Fruit fly (Drosophila melanogaster) whole organism, embryonic: ENCODE results near the gene natalisin.

Source experiments
- CG10979 ChIP-seq: fragments of 200-800 bp; sonication (Bioruptor generic); optimal IDR thresholded peaks from 2 replicates; lab custom pipeline; 2018; ENCODE audit warnings: missing biosample characterization, mild to moderate bottlenecking, missing genetic modification characterization, moderate library complexity
- CG12071 ChIP-seq: fragments of 200-800 bp; sonication (Bioruptor generic); optimal IDR thresholded peaks from 3 replicates; lab custom pipeline; 2018; ENCODE audit warnings: missing biosample characterization, mild to moderate bottlenecking, missing genetic modification characterization
- CG12219 ChIP-seq: fragments of 200-800 bp; sonication (Bioruptor generic); optimal IDR thresholded peaks from 3 replicates; lab custom pipeline; 2018; ENCODE audit warnings: missing biosample characterization, mild to moderate bottlenecking, missing genetic modification characterization
- CG12744 ChIP-seq: fragments of 200-800 bp; sonication (Bioruptor generic); optimal IDR thresholded peaks from 2 replicates; lab custom pipeline; 2016; ENCODE audit warnings: missing biosample characterization, missing genetic modification characterization
- CG13894 ChIP-seq: fragments of 200-800 bp; sonication (Bioruptor generic); optimal IDR thresholded peaks from 3 replicates; lab custom pipeline; 2018; ENCODE audit warnings: missing biosample characterization, mild to moderate bottlenecking, missing genetic modification characterization, moderate library complexity
- CG15269 ChIP-seq: fragments of 200-800 bp; sonication (Bioruptor generic); optimal IDR thresholded peaks from 2 replicates; lab custom pipeline; 2018; ENCODE audit warnings: missing biosample characterization, mild to moderate bottlenecking, missing genetic modification characterization, moderate library complexity
- CG18599 ChIP-seq: fragments of 200-800 bp; sonication (Bioruptor generic); optimal IDR thresholded peaks from 3 replicates; lab custom pipeline; 2017; ENCODE audit warnings: missing biosample characterization, missing genetic modification characterization, mild to moderate bottlenecking, moderate library complexity, missing genetic modification reagents
- CG2712 ChIP-seq: fragments of 200-800 bp; optimal IDR thresholded peaks from 3 replicates; lab custom pipeline; 2019; ENCODE audit warnings: missing biosample characterization, mild to moderate bottlenecking, missing genetic modification characterization, moderate library complexity
- CG2875 ChIP-seq: fragments of 200-800 bp; sonication (Bioruptor generic); optimal IDR thresholded peaks from 2 replicates; lab custom pipeline; 2017; ENCODE audit warnings: missing biosample characterization, mild to moderate bottlenecking, missing genetic modification characterization, missing genetic modification reagents
- CG31441 ChIP-seq: fragments of 200-800 bp; sonication (Bioruptor generic); IDR thresholded peaks from 2 replicates; pipeline ENCODE4 v1.3.6; 2022; ENCODE audit warnings: missing biosample characterization, missing genetic modification characterization
- CG3163 ChIP-seq: fragments of 200-800 bp; sonication (Bioruptor generic); optimal IDR thresholded peaks from 3 replicates; lab custom pipeline; 2016; ENCODE audit warnings: missing biosample characterization, missing genetic modification characterization
- CG3281 ChIP-seq: fragments of 200-800 bp; sonication (Bioruptor generic); optimal IDR thresholded peaks from 3 replicates; lab custom pipeline; 2017; ENCODE audit warnings: missing biosample characterization, mild to moderate bottlenecking, missing genetic modification characterization
- CG33213 ChIP-seq: fragments of 200-800 bp; sonication (Bioruptor generic); optimal IDR thresholded peaks from 3 replicates; lab custom pipeline; 2016; ENCODE audit warnings: missing biosample characterization, missing genetic modification characterization
- CG3838 ChIP-seq: fragments of 200-800 bp; sonication (Bioruptor generic); optimal IDR thresholded peaks from 3 replicates; lab custom pipeline; 2016; ENCODE audit warnings: missing biosample characterization, missing genetic modification characterization
- CG5245 ChIP-seq: fragments of 200-800 bp; sonication (Bioruptor generic); optimal IDR thresholded peaks from 3 replicates; lab custom pipeline; 2016; ENCODE audit warnings: missing biosample characterization, missing genetic modification characterization
- CG7556 ChIP-seq: fragments of 200-800 bp; sonication (Bioruptor generic); optimal IDR thresholded peaks from 2 replicates; lab custom pipeline; 2017; ENCODE audit warnings: missing biosample characterization, mild to moderate bottlenecking, missing genetic modification characterization
- CG7745 ChIP-seq: fragments of 200-800 bp; sonication (Bioruptor generic); optimal IDR thresholded peaks from 2 replicates; lab custom pipeline; 2018; ENCODE audit warnings: missing biosample characterization, mild to moderate bottlenecking, missing genetic modification characterization, moderate library complexity
- CG9215 ChIP-seq: fragments of 200-800 bp; sonication (Bioruptor generic); IDR thresholded peaks from 2 replicates; pipeline ENCODE4 v1.3.6; 2022; ENCODE audit warnings: missing biosample characterization, missing genetic modification characterization
- Hmr ChIP-seq: fragments of 200-800 bp; sonication (Bioruptor generic); optimal IDR thresholded peaks from 3 replicates; lab custom pipeline; 2017; ENCODE audit warnings: mild to moderate bottlenecking, missing biosample characterization, missing genetic modification reagents, missing genetic modification characterization
- Hmx ChIP-seq: fragments of 200-800 bp; sonication (Bioruptor generic); optimal IDR thresholded peaks from 2 replicates; lab custom pipeline; 2016; ENCODE audit warnings: missing biosample characterization, missing genetic modification characterization
- Med ChIP-seq: fragments of 200-800 bp; sonication (Bioruptor generic); peaks from one replicate; lab custom pipeline; 2016; ENCODE audit warnings: missing biosample characterization, missing genetic modification characterization, mild to moderate bottlenecking, inconsistent platforms, moderate library complexity
- Nf-YC ChIP-seq: fragments of 200-800 bp; optimal IDR thresholded peaks from 3 replicates; lab custom pipeline; 2019; ENCODE audit warnings: missing biosample characterization, mild to moderate bottlenecking, missing genetic modification characterization, moderate library complexity
- NfI ChIP-seq: fragments of 200-800 bp; sonication (Bioruptor generic); optimal IDR thresholded peaks from 3 replicates; lab custom pipeline; 2018; ENCODE audit warnings: missing biosample characterization, mild to moderate bottlenecking, missing genetic modification characterization, moderate library complexity
- Six4 ChIP-seq: fragments of 200-800 bp; sonication (Bioruptor generic); optimal IDR thresholded peaks from 2 replicates; lab custom pipeline; 2016; ENCODE audit warnings: missing biosample characterization, missing genetic modification characterization
- abd-A ChIP-seq: fragments of 200-800 bp; sonication (Bioruptor generic); optimal IDR thresholded peaks from 3 replicates; lab custom pipeline; 2019; ENCODE audit warnings: missing biosample characterization, mild to moderate bottlenecking, missing genetic modification characterization, moderate library complexity
- cg ChIP-seq: fragments of 200-800 bp; sonication (Bioruptor generic); optimal IDR thresholded peaks from 3 replicates; lab custom pipeline; 2019; ENCODE audit warnings: missing biosample characterization, mild to moderate bottlenecking, missing genetic modification characterization, moderate library complexity
- ci ChIP-seq: fragments of 200-800 bp; sonication (Bioruptor generic); IDR thresholded peaks from 3 replicates; pipeline ENCODE4 v1.3.6; 2022; ENCODE audit warnings: missing biosample characterization, missing genetic modification characterization
- disco-r ChIP-seq: fragments of 200-800 bp; sonication (Bioruptor generic); optimal IDR thresholded peaks from 2 replicates; lab custom pipeline; 2016; ENCODE audit warnings: missing biosample characterization, missing genetic modification characterization
- dmrt99B ChIP-seq: fragments of 200-800 bp; sonication (Bioruptor generic); optimal IDR thresholded peaks from 2 replicates; lab custom pipeline; 2018; ENCODE audit warnings: missing biosample characterization, mild to moderate bottlenecking, missing genetic modification characterization, moderate library complexity
- fru ChIP-seq: fragments of >200 bp; optimal IDR thresholded peaks from 2 replicates; lab custom pipeline; 2017
- lbe ChIP-seq: fragments of 200-800 bp; sonication (Bioruptor generic); optimal IDR thresholded peaks from 2 replicates; lab custom pipeline; 2016; ENCODE audit warnings: missing biosample characterization, mild to moderate bottlenecking, missing genetic modification characterization
- lola ChIP-seq, 3 experiments: fragments of >200 bp in 2 of 3; fragments of 200-800 bp in 1 of 3; sonication (Bioruptor generic) in 1 of 3; optimal IDR thresholded peaks; 2 replicates each; lab custom pipeline; 2017 to 2019; ENCODE audit warnings: missing biosample characterization in 3 of 3, missing genetic modification characterization in 3 of 3, mild to moderate bottlenecking in 1 of 3, moderate library complexity in 1 of 3
- nerfin-2 ChIP-seq: fragments of 200-800 bp; sonication (Bioruptor generic); IDR thresholded peaks from 2 replicates; pipeline ENCODE4 v1.3.6; 2022; ENCODE audit warnings: missing biosample characterization, missing genetic modification characterization; ENCODE audit not compliant: partially characterized antibody
- nom ChIP-seq: fragments of 200-800 bp; sonication (Bioruptor generic); optimal IDR thresholded peaks from 2 replicates; lab custom pipeline; 2017; ENCODE audit warnings: missing biosample characterization, missing genetic modification characterization, mild to moderate bottlenecking, moderate library complexity, missing genetic modification reagents
- tap ChIP-seq: fragments of 200-800 bp; optimal IDR thresholded peaks from 3 replicates; lab custom pipeline; 2019; ENCODE audit warnings: missing biosample characterization, mild to moderate bottlenecking, missing genetic modification characterization, moderate library complexity
- wdn ChIP-seq: fragments of 200-800 bp; sonication (Bioruptor generic); IDR thresholded peaks from 2 replicates; pipeline ENCODE4 v1.3.6; 2022; ENCODE audit warnings: missing biosample characterization, missing genetic modification characterization

natalisin gene

dm6 chr3R:14391281-14391680, 27.1 kb upstream of the natalisin start (continued):
- TF ChIP-seq lola (GFP tag; optimal IDR thresholded peaks at IDR 0.05; lab: Kevin White, UChicago): peak in 1 of 3 experiments; percentile 36
- TF ChIP-seq CG12071 (GFP tag; lab: Kevin White, UChicago): peak; percentile 58
- TF ChIP-seq dmrt99B (tag; lab: Kevin White, UChicago): peak; percentile 75
- peak; percentile 98 for TF ChIP-seq CG5245 (GFP tag; lab: Kevin White, UChicago)
- peak; percentile 76 for TF ChIP-seq Nf-YC (tag; lab: Kevin White, UChicago)
- TF ChIP-seq CG2712: peak; percentile 88
- peak; percentile 70 for TF ChIP-seq CG2875
- peak; percentile 80 for TF ChIP-seq CG13894
- TF ChIP-seq CG3281 (GFP tag; lab: Kevin White, UChicago): peak; percentile 69
- no peak for TF ChIP-seq nerfin-2 (GFP tag; lab: Robert Waterston, UW)
- TF ChIP-seq CG31441 (GFP tag; lab: Robert Waterston, UW): peak; percentile 65
- peak; percentile 82 for TF ChIP-seq CG18599 (GFP tag; lab: Kevin White, UChicago)
- no peak for TF ChIP-seq abd-A (tag; lab: Kevin White, UChicago)
- TF ChIP-seq wdn (GFP tag; lab: Robert Waterston, UW): peak; percentile 56; the same call in 1 of the 2 replicates
- TF ChIP-seq, all 482 proteins: peak for 371

dm6 chr3R:14397927-14398326, 20.5 kb upstream of the natalisin start:
- no peak for TF ChIP-seq cg (GFP tag; lab: Kevin White, UChicago)
- TF ChIP-seq tap (tag; lab: Kevin White, UChicago): no peak
- TF ChIP-seq CG12219 (GFP tag; lab: Kevin White, UChicago): no peak
- no peak for TF ChIP-seq lbe (GFP tag; lab: Kevin White, UChicago)
- no peak for TF ChIP-seq CG3163 (GFP tag; lab: Kevin White, UChicago)
- no peak for TF ChIP-seq fru (lab: Kevin White, UChicago)
- no peak for TF ChIP-seq CG12744
- no peak for TF ChIP-seq CG9215 (GFP tag; lab: Robert Waterston, UW)
- TF ChIP-seq Six4 (GFP tag; lab: Kevin White, UChicago): no peak
- no peak for TF ChIP-seq CG10979 (tag; lab: Kevin White, UChicago)
- no peak for TF ChIP-seq Hmr (GFP tag; lab: Kevin White, UChicago)
- no peak for TF ChIP-seq CG33213 (GFP tag; lab: Kevin White, UChicago)
- no peak for TF ChIP-seq CG7745 (tag; lab: Kevin White, UChicago)
- no peak for TF ChIP-seq NfI (GFP tag; lab: Kevin White, UChicago)
- TF ChIP-seq CG7556 (GFP tag; lab: Kevin White, UChicago): no peak
- no peak for TF ChIP-seq lola (GFP tag; optimal IDR thresholded peaks at IDR 0.05; lab: Kevin White, UChicago)
- no peak for TF ChIP-seq CG3838 (GFP tag; lab: Kevin White, UChicago)
- no peak for TF ChIP-seq disco-r
- TF ChIP-seq Hmx (GFP tag; lab: Kevin White, UChicago): no peak
- TF ChIP-seq, all 482 proteins: peak for 0

dm6 chr3R:14398620-14399019, 19.8 kb upstream of the natalisin start:
- no peak for TF ChIP-seq ci (GFP tag; lab: Robert Waterston, UW)
- peak; percentile 16 for TF ChIP-seq nom (GFP tag; lab: Kevin White, UChicago)
- TF ChIP-seq, all 482 proteins: peak for 1

dm6 chr3R:14399375-14399774, 19.0 kb upstream of the natalisin start:
- no peak for TF ChIP-seq CG15269 (tag; lab: Kevin White, UChicago)
- TF ChIP-seq Med (GFP tag; lab: Kevin White, UChicago): peak; percentile 29
- TF ChIP-seq lbe (GFP tag; lab: Kevin White, UChicago): peak; percentile 8
- TF ChIP-seq, all 482 proteins: peak for 2
